Fruit fly (Drosophila melanogaster): ENCODE results near the gene CG11068.

- no peak for TF ChIP-seq N (GFP tag; optimal IDR thresholded peaks at IDR 0.05)
- TF ChIP-seq Dfd (GFP tag; optimal IDR thresholded peaks at IDR 0.05) = no peak
- TF ChIP-seq Hr78 (GFP tag; optimal IDR thresholded peaks at IDR 0.05) = no peak
- TF ChIP-seq woc (GFP tag; optimal IDR thresholded peaks at IDR 0.05) = no peak
- no peak for TF ChIP-seq sv (GFP tag; optimal IDR thresholded peaks at IDR 0.05)
- TF ChIP-seq jim (GFP tag; optimal IDR thresholded peaks at IDR 0.05) = no peak
- no peak for TF ChIP-seq Hr83 (GFP tag; optimal IDR thresholded peaks at IDR 0.05; ENCODE audit: poor library complexity, severe bottlenecking)
- no peak for TF ChIP-seq dmrt93B (GFP tag; optimal IDR thresholded peaks at IDR 0.05)
- no peak for TF ChIP-seq fru (GFP tag; optimal IDR thresholded peaks at IDR 0.05)
- TF ChIP-seq OdsH (GFP tag; optimal IDR thresholded peaks at IDR 0.05) = no peak
- no peak for TF ChIP-seq h (GFP tag; optimal IDR thresholded peaks at IDR 0.05)
- TF ChIP-seq Dif (GFP tag; optimal IDR thresholded peaks at IDR 0.05; ENCODE audit: partially characterized antibody) = no peak
- TF ChIP-seq usp (GFP tag; optimal IDR thresholded peaks at IDR 0.05) = no peak
Measured at dm6 chrX:13932794-13933620, 22.0 kb upstream of the CG11068 start.
